Worm (Caenorhabditis elegans) whole organism, L3 larva: Measurements from ENCODE around the gene jud-4.
A peak's percentile ranks its signal among the peaks of the same experiment; 100 is the strongest.

ENCODE experiments used
- R02D3.7 ChIP-seq: fragments of 150-350 bp; optimal IDR thresholded peaks from 2 replicates; lab custom pipeline; 2014; ENCODE audit warnings: missing biosample characterization, missing genetic modification characterization
- aly-2 ChIP-seq: fragments of 150-350 bp; optimal IDR thresholded peaks from 2 replicates; lab custom pipeline; 2014; ENCODE audit warnings: missing biosample characterization, missing genetic modification characterization
- ama-1 ChIP-seq: fragments of 150-350 bp; optimal IDR thresholded peaks from 2 replicates; lab custom pipeline; 2018
- ceh-16 ChIP-seq: sonication (generic microtip); optimal IDR thresholded peaks from 2 replicates; lab custom pipeline; 2017; ENCODE audit warnings: missing biosample characterization, missing genetic modification characterization
- ceh-9 ChIP-seq: sonication (generic microtip); optimal IDR thresholded peaks from 2 replicates; lab custom pipeline; 2018; ENCODE audit warnings: missing biosample characterization, missing genetic modification characterization
- daf-12 ChIP-seq: fragments of 150-350 bp; optimal IDR thresholded peaks from 2 replicates; lab custom pipeline; 2014; ENCODE audit warnings: missing biosample characterization, missing genetic modification reagents, missing genetic modification characterization
- egl-27 ChIP-seq: sonication (generic microtip); optimal IDR thresholded peaks from 4 replicates; lab custom pipeline; 2017; ENCODE audit warnings: missing biosample characterization, missing genetic modification reagents, missing genetic modification characterization
- elt-1 ChIP-seq: fragments of 150-350 bp; optimal IDR thresholded peaks from 2 replicates; lab custom pipeline; 2014; ENCODE audit warnings: missing biosample characterization, missing genetic modification characterization
- elt-2 ChIP-seq: sonication (generic microtip); optimal IDR thresholded peaks from 2 replicates; lab custom pipeline; 2016; ENCODE audit warnings: missing genetic modification reagents, mild to moderate bottlenecking, missing genetic modification characterization, missing compliant biosample characterization
- elt-3 ChIP-seq, 3 experiments: fragments of 150-350 bp in 1 of 3; sonication (generic microtip) in 2 of 3; optimal IDR thresholded peaks; 2 replicates in 2 of 3; 4 replicates in 1 of 3; lab custom pipeline; 2014 to 2017; ENCODE audit warnings: missing biosample characterization in 3 of 3, missing genetic modification characterization in 3 of 3
- eor-1 ChIP-seq, 2 experiments: fragments of 150-350 bp; optimal IDR thresholded peaks; 2 replicates each; lab custom pipeline; 2014 to 2018; ENCODE audit warnings: missing biosample characterization in 2 of 2, missing genetic modification characterization in 2 of 2
- fkh-2 ChIP-seq: fragments of 150-350 bp; optimal IDR thresholded peaks from 2 replicates; lab custom pipeline; 2014; ENCODE audit warnings: missing biosample characterization, missing genetic modification reagents, missing genetic modification characterization
- fos-1 ChIP-seq: fragments of 150-350 bp; optimal IDR thresholded peaks from 2 replicates; lab custom pipeline; 2014; ENCODE audit warnings: missing biosample characterization, missing genetic modification characterization
- jun-1 ChIP-seq: fragments of 150-350 bp; optimal IDR thresholded peaks from 2 replicates; lab custom pipeline; 2014; ENCODE audit warnings: missing biosample characterization, missing genetic modification reagents, missing genetic modification characterization
- lin-15B ChIP-seq: fragments of 150-350 bp; optimal IDR thresholded peaks from 2 replicates; lab custom pipeline; 2014; ENCODE audit warnings: missing biosample characterization, missing genetic modification characterization
- lsy-12 ChIP-seq: sonication (generic microtip); optimal IDR thresholded peaks from 2 replicates; lab custom pipeline; 2016; ENCODE audit warnings: mild to moderate bottlenecking, missing genetic modification characterization, missing compliant biosample characterization
- mdl-1 ChIP-seq: fragments of 150-350 bp; optimal IDR thresholded peaks from 2 replicates; lab custom pipeline; 2014; ENCODE audit warnings: missing biosample characterization, missing genetic modification characterization
- mml-1 ChIP-seq: fragments of 150-350 bp; sonication (generic microtip); optimal IDR thresholded peaks from 3 replicates; lab custom pipeline; 2014; ENCODE audit warnings: missing biosample characterization, missing genetic modification characterization
- nhr-23 ChIP-seq: fragments of 150-350 bp; optimal IDR thresholded peaks from 2 replicates; lab custom pipeline; 2014; ENCODE audit warnings: missing biosample characterization, missing genetic modification reagents, missing genetic modification characterization
- nhr-237 ChIP-seq: fragments of 150-350 bp; optimal IDR thresholded peaks from 2 replicates; lab custom pipeline; 2014; ENCODE audit warnings: missing biosample characterization, missing genetic modification characterization
- nhr-25 ChIP-seq: sonication (generic microtip); optimal IDR thresholded peaks from 2 replicates; lab custom pipeline; 2017; ENCODE audit warnings: missing biosample characterization, missing genetic modification characterization
- nhr-28 ChIP-seq: fragments of 150-350 bp; optimal IDR thresholded peaks from 2 replicates; lab custom pipeline; 2014; ENCODE audit warnings: missing biosample characterization, missing genetic modification characterization
- nhr-43 ChIP-seq: sonication (generic microtip); optimal IDR thresholded peaks from 2 replicates; lab custom pipeline; 2016; ENCODE audit warnings: mild to moderate bottlenecking, missing genetic modification characterization, missing compliant biosample characterization; ENCODE audit not compliant: poor library complexity, severe bottlenecking
- nhr-67 ChIP-seq: fragments of 150-350 bp; optimal IDR thresholded peaks from 2 replicates; lab custom pipeline; 2014; ENCODE audit warnings: missing biosample characterization, missing genetic modification characterization
- pha-4 ChIP-seq: fragments of 150-350 bp; optimal IDR thresholded peaks from 2 replicates; lab custom pipeline; 2014; ENCODE audit warnings: missing biosample characterization, missing genetic modification reagents, missing genetic modification characterization
- pqm-1 ChIP-seq: fragments of 150-350 bp; optimal IDR thresholded peaks from 2 replicates; lab custom pipeline; 2017; ENCODE audit warnings: missing biosample characterization, missing genetic modification characterization, inconsistent platforms
- sea-2 ChIP-seq: fragments of 150-350 bp; sonication (generic microtip); optimal IDR thresholded peaks from 4 replicates; lab custom pipeline; 2014; ENCODE audit warnings: missing biosample characterization, missing genetic modification reagents, missing genetic modification characterization
- skn-1 ChIP-seq: fragments of 150-350 bp; optimal IDR thresholded peaks from 2 replicates; lab custom pipeline; 2014; ENCODE audit warnings: missing biosample characterization, missing genetic modification characterization
- snpc-4 ChIP-seq: fragments of 150-350 bp; optimal IDR thresholded peaks from 2 replicates; lab custom pipeline; 2014; ENCODE audit warnings: missing biosample characterization, missing genetic modification characterization
- tbx-2 ChIP-seq: sonication (generic microtip); optimal IDR thresholded peaks from 2 replicates; lab custom pipeline; 2016; ENCODE audit warnings: mild to moderate bottlenecking, missing genetic modification characterization, missing compliant biosample characterization
- unc-62 ChIP-seq: fragments of 150-350 bp; sonication (generic microtip); optimal IDR thresholded peaks from 4 replicates; lab custom pipeline; 2014; ENCODE audit warnings: missing biosample characterization, missing genetic modification reagents, missing genetic modification characterization
- zag-1 ChIP-seq: fragments of 150-350 bp; optimal IDR thresholded peaks from 2 replicates; lab custom pipeline; 2014; ENCODE audit warnings: missing biosample characterization, missing genetic modification characterization
- ztf-11 ChIP-seq: fragments of 150-350 bp; optimal IDR thresholded peaks from 2 replicates; lab custom pipeline; 2014; ENCODE audit warnings: missing biosample characterization, missing genetic modification characterization
- ztf-4 ChIP-seq: fragments of 150-350 bp; optimal IDR thresholded peaks from 2 replicates; lab custom pipeline; 2014; ENCODE audit warnings: missing biosample characterization, missing genetic modification characterization

Gene jud-4

ce11 chrX:15308685-15309084 lies 24.8 kb downstream of the jud-4 start:
- TF ChIP-seq snpc-4 (tag; lab: Kevin White, UChicago) = no peak
- TF ChIP-seq daf-12 (tag; lab: Kevin White, UChicago) = no peak
- TF ChIP-seq mml-1 (tag; lab: Kevin White, UChicago) = no peak
- no peak for TF ChIP-seq ama-1 (lab: Kevin White, UChicago)

DNA sequence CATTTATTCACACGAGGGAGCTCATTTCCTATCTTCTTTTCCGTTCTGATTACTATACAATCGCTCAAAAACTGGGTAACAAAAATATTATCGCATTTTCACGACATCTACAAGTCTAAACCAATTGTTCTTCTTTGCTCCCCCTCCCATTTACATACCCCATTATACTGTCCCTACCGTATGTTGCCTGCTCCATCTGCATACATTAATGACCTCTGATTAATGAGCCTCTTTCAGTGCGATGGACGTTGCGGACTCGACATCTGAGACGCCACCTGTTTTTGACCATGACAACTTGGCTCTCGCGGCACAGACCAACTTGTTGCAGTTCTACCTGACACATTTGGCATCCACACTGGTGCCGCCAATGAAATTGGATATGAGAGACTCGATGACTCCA lies 25.2 kb downstream of the jud-4 start, which contains the start of gene nhr-91:
nhr-91 (plus strand) TSS at position 232 of the 400 bp plus-strand sequence.
- TF ChIP-seq elt-1 = no peak
- no peak for TF ChIP-seq elt-2 (tag; lab: Kevin White, UChicago)

ce11 chrX:15310330-15310776 lies 26.4 kb downstream of the jud-4 start:
- TF ChIP-seq R02D3.7 = no peak
- TF ChIP-seq nhr-25 = peak; percentile 86
- TF ChIP-seq jun-1 (tag; lab: Kevin White, UChicago) = no peak
- peak in 1 of 3 experiments; percentile 11 for TF ChIP-seq elt-3 (tag; optimal IDR thresholded peaks at IDR 0.05; lab: Kevin White, UChicago)
- no peak for TF ChIP-seq zag-1 (tag; lab: Kevin White, UChicago)
- TF ChIP-seq lsy-12 (tag; lab: Kevin White, UChicago) = peak; percentile 66
- TF ChIP-seq tbx-2 (tag; lab: Kevin White, UChicago) = peak; percentile 8
- TF ChIP-seq ceh-16 (tag; lab: Kevin White, UChicago) = no peak
- TF ChIP-seq nhr-23 (tag; lab: Kevin White, UChicago) = peak; percentile 85
- TF ChIP-seq skn-1 (tag; lab: Kevin White, UChicago) = no peak

DNA sequence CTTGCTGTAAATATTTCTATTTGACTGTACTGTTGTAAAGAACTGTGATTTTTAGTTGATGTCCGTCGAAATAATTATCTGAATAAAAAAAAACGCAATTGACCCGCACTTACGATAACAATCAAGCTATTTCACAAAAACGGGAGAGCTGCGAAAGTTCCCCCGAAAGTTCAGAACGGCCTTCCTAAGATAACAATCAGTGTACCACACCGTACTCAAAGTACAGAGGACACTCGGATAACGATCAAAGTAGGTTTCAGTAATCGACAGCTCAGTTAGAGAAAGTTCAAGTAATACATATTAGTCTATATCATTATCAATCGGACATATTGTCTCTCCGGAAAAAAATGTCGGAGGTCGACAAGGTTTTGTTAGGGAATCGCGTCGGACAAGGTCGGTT lies 27.1 kb downstream of the jud-4 start:
- TF ChIP-seq fkh-2 (tag; lab: Kevin White, UChicago) (no peak), R02D3.7 (no peak), mdl-1 (no peak), skn-1 (tag; lab: Kevin White, UChicago) (no peak), zag-1 (tag; lab: Kevin White, UChicago) (no peak), egl-27 (no peak), pqm-1 (tag; lab: Kevin White, UChicago) (no peak), nhr-67 (tag; lab: Kevin White, UChicago) (no peak), lin-15B (tag; lab: Kevin White, UChicago) (no peak), unc-62 (GFP tag; lab: Kevin White, UChicago) (no peak), snpc-4 (tag; lab: Kevin White, UChicago) (no peak), elt-2 (tag; lab: Kevin White, UChicago) (no peak), eor-1 (tag; optimal IDR thresholded peaks at IDR 0.05; lab: Kevin White, UChicago) (no peak), nhr-43 (tag; lab: Kevin White, UChicago) (no peak), nhr-25 (peak; percentile 44), ceh-9 (tag; lab: Kevin White, UChicago) (no peak), nhr-23 (tag; lab: Kevin White, UChicago) (peak; percentile 34), ztf-11 (tag; lab: Kevin White, UChicago) (no peak), tbx-2 (tag; lab: Kevin White, UChicago) (no peak), elt-1 (peak; percentile 89), pha-4 (no peak), lsy-12 (tag; lab: Kevin White, UChicago) (peak; percentile 28), elt-3 (tag; optimal IDR thresholded peaks at IDR 0.05; lab: Kevin White, UChicago) (no peak), fos-1 (tag; lab: Kevin White, UChicago) (no peak), ztf-4 (tag; lab: Kevin White, UChicago) (no peak), nhr-237 (no peak), aly-2 (tag; lab: Kevin White, UChicago) (no peak), mml-1 (tag; lab: Kevin White, UChicago) (no peak), nhr-28 (tag; lab: Kevin White, UChicago) (no peak), jun-1 (tag; lab: Kevin White, UChicago) (no peak), daf-12 (tag; lab: Kevin White, UChicago) (no peak)

- TF ChIP-seq ztf-4 (tag; lab: Kevin White, UChicago) (no peak), egl-27 (no peak), nhr-43 (tag; lab: Kevin White, UChicago) (peak; percentile 23), jun-1 (tag; lab: Kevin White, UChicago) (no peak), nhr-28 (tag; lab: Kevin White, UChicago) (no peak), pha-4 (no peak), sea-2 (GFP tag; lab: Kevin White, UChicago) (no peak), lsy-12 (tag; lab: Kevin White, UChicago) (peak; percentile 23), daf-12 (tag; lab: Kevin White, UChicago) (no peak), nhr-23 (tag; lab: Kevin White, UChicago) (peak; percentile 11), nhr-25 (peak; percentile 58)
Measured at ce11 chrX:15312073-15312472, 28.2 kb downstream of the jud-4 start.
